Fruit fly (Drosophila melanogaster): ENCODE results near the gene Pfdn2.

Gene Pfdn2

dm6 chr3L:11109454-11109853 is 35.3 kb upstream of the Pfdn2 start, which contains the start of the genes CG34012 and emei:
Gene CG34012 (minus strand): TSS chr3L:11109505.
Gene emei (plus strand): TSS chr3L:11109690.
- TF ChIP-seq Pif1A (GFP tag; optimal IDR thresholded peaks at IDR 0.05) (no peak), CG14655 (GFP tag; optimal IDR thresholded peaks at IDR 0.05) (no peak), CG13204 (GFP tag; optimal IDR thresholded peaks at IDR 0.05) (no peak), CG8159 (tag; optimal IDR thresholded peaks at IDR 0.05) (no peak), EcR (GFP tag; optimal IDR thresholded peaks at IDR 0.05) (no peak), CG34367 (tag; optimal IDR thresholded peaks at IDR 0.05) (no peak), CG15710 (tag; optimal IDR thresholded peaks at IDR 0.05) (no peak), Snoo (tag; optimal IDR thresholded peaks at IDR 0.05) (no peak), CG4496 (GFP tag; IDR thresholded peaks at IDR 0.05) (no peak), CG9948 (tag; optimal IDR thresholded peaks at IDR 0.05) (no peak)

- TF ChIP-seq CG34367 (tag; optimal IDR thresholded peaks at IDR 0.05) (no peak), fd96Ca (GFP tag; IDR thresholded peaks at IDR 0.05) (no peak), Ets98B (GFP tag; IDR thresholded peaks at IDR 0.05) (no peak), CG13204 (GFP tag; optimal IDR thresholded peaks at IDR 0.05) (no peak)
Observed at dm6 chr3L:11107935-11108334, 33.7 kb upstream of the Pfdn2 start, which contains the start of gene CG12522. Gene CG12522 (plus strand): TSS chr3L:11108235.

DNA sequence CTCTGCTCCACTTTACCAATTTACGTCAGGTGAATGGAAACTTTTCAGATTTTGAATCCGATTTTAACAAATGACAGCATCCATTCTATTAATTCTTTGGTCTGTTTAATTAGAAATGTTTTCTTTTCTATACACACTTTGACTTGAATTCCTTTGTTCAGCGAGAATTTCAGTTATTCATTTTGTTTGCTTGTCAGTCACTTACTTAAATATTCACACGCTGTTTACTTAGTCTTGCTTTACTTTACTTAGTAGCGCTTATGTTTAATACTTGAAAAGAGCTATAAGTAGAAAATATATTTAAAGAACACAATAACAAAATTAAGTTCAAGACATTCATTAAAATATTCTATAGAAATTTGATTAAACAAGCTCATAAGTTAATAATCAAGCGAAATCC is 33.2 kb upstream of the Pfdn2 start, which contains the start of gene CG32073:
Gene CG32073 (minus strand): TSS at position 151 of the 400 bp plus-strand sequence.
- TF ChIP-seq CG15710 (tag; optimal IDR thresholded peaks at IDR 0.05) (no peak), Pif1A (GFP tag; optimal IDR thresholded peaks at IDR 0.05) (no peak), CG9948 (tag; optimal IDR thresholded peaks at IDR 0.05) (no peak), fd96Ca (GFP tag; IDR thresholded peaks at IDR 0.05) (no peak)

- no peak for TF ChIP-seq Ets98B (GFP tag; IDR thresholded peaks at IDR 0.05)
- TF ChIP-seq rn (GFP tag; IDR thresholded peaks at IDR 0.05): no peak
- TF ChIP-seq CG10348 (GFP tag; IDR thresholded peaks at IDR 0.05): no peak
- no peak for TF ChIP-seq Pif1B (GFP tag; optimal IDR thresholded peaks at IDR 0.05)
- no peak for TF ChIP-seq Snoo (tag; optimal IDR thresholded peaks at IDR 0.05)
- TF ChIP-seq Pif1A (GFP tag; optimal IDR thresholded peaks at IDR 0.05): no peak
- TF ChIP-seq CG34367 (tag; optimal IDR thresholded peaks at IDR 0.05): no peak
- TF ChIP-seq D1 (tag; optimal IDR thresholded peaks at IDR 0.05): no peak
- no peak for TF ChIP-seq CG13204 (GFP tag; optimal IDR thresholded peaks at IDR 0.05)
- no peak for TF ChIP-seq CG32121 (GFP tag; IDR thresholded peaks at IDR 0.05)
- no peak for TF ChIP-seq CG15710 (tag; optimal IDR thresholded peaks at IDR 0.05)
- TF ChIP-seq CG8159 (tag; optimal IDR thresholded peaks at IDR 0.05): no peak
- no peak for TF ChIP-seq fd96Ca (GFP tag; IDR thresholded peaks at IDR 0.05)
- TF ChIP-seq gl (tag; optimal IDR thresholded peaks at IDR 0.05): no peak
- TF ChIP-seq CG8301 (tag; optimal IDR thresholded peaks at IDR 0.05): no peak
- TF ChIP-seq CG4496 (GFP tag; IDR thresholded peaks at IDR 0.05): no peak
Observed at dm6 chr3L:11103773-11104172, 29.6 kb upstream of the Pfdn2 start, which contains the start of gene CG32071. Gene CG32071 (minus strand): TSS chr3L:11103873.

DNA sequence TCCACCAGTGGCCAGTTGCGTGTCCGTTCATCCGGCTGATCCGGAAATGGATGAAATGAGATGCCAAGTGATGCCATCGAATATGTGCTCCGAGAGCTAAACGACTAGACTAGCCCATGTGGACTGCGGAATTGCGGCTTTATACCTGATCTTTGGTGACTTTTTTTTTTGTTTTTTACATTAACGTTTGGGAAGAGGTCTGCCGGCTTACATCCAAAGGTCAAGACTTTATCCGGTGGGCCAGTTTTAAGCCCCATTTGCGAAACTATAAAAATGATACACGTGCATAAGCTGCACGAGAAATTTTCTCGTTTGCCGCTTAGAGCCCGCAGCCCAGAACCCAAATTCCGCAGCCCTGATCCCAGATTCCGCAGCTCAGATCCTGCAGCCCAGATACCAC is 28.7 kb upstream of the Pfdn2 start, which contains the start of gene Elo68alpha:
Gene Elo68alpha (minus strand): TSS at position 101 of the 400 bp plus-strand sequence.
- TF ChIP-seq CG15710 (tag; optimal IDR thresholded peaks at IDR 0.05): no peak
- no peak for TF ChIP-seq rn (GFP tag; IDR thresholded peaks at IDR 0.05)
- no peak for TF ChIP-seq EcR (GFP tag; optimal IDR thresholded peaks at IDR 0.05)
- no peak for TF ChIP-seq fd96Ca (GFP tag; IDR thresholded peaks at IDR 0.05)
- no peak for TF ChIP-seq CG8159 (tag; optimal IDR thresholded peaks at IDR 0.05)
- no peak for TF ChIP-seq Snoo (tag; optimal IDR thresholded peaks at IDR 0.05)
- TF ChIP-seq gl (tag; optimal IDR thresholded peaks at IDR 0.05): no peak
- no peak for TF ChIP-seq CG4496 (GFP tag; IDR thresholded peaks at IDR 0.05)
- TF ChIP-seq CG32121 (GFP tag; IDR thresholded peaks at IDR 0.05): no peak
- TF ChIP-seq CG12605 (GFP tag; IDR thresholded peaks at IDR 0.05): no peak
- TF ChIP-seq CG10348 (GFP tag; IDR thresholded peaks at IDR 0.05): no peak
- no peak for TF ChIP-seq Pif1B (GFP tag; optimal IDR thresholded peaks at IDR 0.05)
- no peak for TF ChIP-seq CG8301 (tag; optimal IDR thresholded peaks at IDR 0.05)
- no peak for TF ChIP-seq D1 (tag; optimal IDR thresholded peaks at IDR 0.05)
- TF ChIP-seq CG14655 (GFP tag; optimal IDR thresholded peaks at IDR 0.05): no peak
- no peak for TF ChIP-seq CG34367 (tag; optimal IDR thresholded peaks at IDR 0.05)
- TF ChIP-seq CG13204 (GFP tag; optimal IDR thresholded peaks at IDR 0.05): no peak
- TF ChIP-seq CG17806 (tag; optimal IDR thresholded peaks at IDR 0.05): no peak
- TF ChIP-seq Ets98B (GFP tag; IDR thresholded peaks at IDR 0.05): no peak
- no peak for TF ChIP-seq Pif1A (GFP tag; optimal IDR thresholded peaks at IDR 0.05)

DNA sequence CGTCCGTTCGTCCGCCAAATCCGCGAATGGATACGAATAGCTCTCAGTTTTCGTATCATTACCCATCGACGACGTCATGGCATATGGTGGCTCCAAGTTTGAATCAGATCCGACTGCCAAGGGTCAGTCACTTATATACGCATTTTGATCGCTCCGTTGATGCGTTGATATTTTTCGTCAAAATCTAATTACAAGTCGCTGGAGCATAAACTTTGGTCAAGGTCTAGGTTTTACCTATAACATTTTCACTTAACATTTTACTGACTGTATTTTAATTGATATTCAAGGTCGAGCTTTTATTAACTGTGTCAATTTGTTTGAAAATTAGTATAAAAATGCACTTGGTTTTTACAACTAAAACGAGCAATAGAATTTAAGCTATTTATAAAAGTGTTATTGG is 27.4 kb upstream of the Pfdn2 start, which contains the start of gene Elo68beta:
Gene Elo68beta (minus strand): TSS at position 101 of the 400 bp plus-strand sequence.
- TF ChIP-seq CG14655 (GFP tag; optimal IDR thresholded peaks at IDR 0.05) (no peak), CG8159 (tag; optimal IDR thresholded peaks at IDR 0.05) (no peak), CG34367 (tag; optimal IDR thresholded peaks at IDR 0.05) (no peak), CG4496 (GFP tag; IDR thresholded peaks at IDR 0.05) (no peak), CG13204 (GFP tag; optimal IDR thresholded peaks at IDR 0.05) (no peak)

DNA sequence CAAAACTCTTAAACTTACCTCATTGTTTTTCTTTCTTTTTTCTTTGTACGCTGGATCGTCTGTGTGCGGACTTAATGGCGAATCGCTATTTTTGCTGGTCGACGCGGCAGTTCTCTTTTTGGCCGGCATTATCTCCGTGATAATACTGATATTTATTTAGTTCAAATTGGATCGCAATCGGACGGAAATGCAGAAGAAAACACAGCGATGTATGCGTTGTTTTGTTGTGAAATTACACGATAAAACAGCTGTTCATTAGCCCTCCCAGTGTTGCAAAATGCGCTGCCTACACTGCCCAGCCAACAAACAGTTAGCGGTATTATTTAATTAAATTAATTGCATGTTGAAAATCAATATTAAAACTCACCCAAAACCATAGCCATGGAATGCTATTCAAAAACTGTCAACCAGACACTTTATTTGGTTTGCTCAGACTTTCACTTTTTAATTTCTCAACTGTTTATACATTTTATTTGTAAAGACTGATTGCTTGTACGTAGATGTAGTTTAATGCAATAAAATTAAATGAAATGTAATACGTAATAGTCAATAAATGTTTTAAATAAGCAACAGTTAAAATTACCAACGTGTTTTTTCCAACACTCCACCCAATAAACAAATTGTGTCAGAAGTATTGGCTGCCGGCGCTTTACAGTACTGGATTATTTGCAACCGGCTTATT is 23.9 kb upstream of the Pfdn2 start, which contains the start of the genes Irbp18 and APP-BP1:
Gene Irbp18 (minus strand): TSS at position 205 of the 682 bp plus-strand sequence.
Gene APP-BP1 (plus strand): TSS at position 431 of the 682 bp plus-strand sequence.
- TF ChIP-seq CG34367 (tag; optimal IDR thresholded peaks at IDR 0.05): peak; percentile 91
- TF ChIP-seq CG4496 (GFP tag; IDR thresholded peaks at IDR 0.05): peak; percentile 93
- peak; percentile 91 for TF ChIP-seq fd96Ca (GFP tag; IDR thresholded peaks at IDR 0.05)
- TF ChIP-seq rn (GFP tag; IDR thresholded peaks at IDR 0.05): peak; percentile 77
- TF ChIP-seq CG32121 (GFP tag; IDR thresholded peaks at IDR 0.05): peak; percentile 89
- TF ChIP-seq EcR (GFP tag; optimal IDR thresholded peaks at IDR 0.05): no peak
- peak; percentile 93 for TF ChIP-seq CG8301 (tag; optimal IDR thresholded peaks at IDR 0.05)
- TF ChIP-seq CG8159 (tag; optimal IDR thresholded peaks at IDR 0.05): peak; percentile 91
- peak; percentile 94 for TF ChIP-seq Pif1B (GFP tag; optimal IDR thresholded peaks at IDR 0.05)
- TF ChIP-seq CG17806 (tag; optimal IDR thresholded peaks at IDR 0.05): peak; percentile 89
- peak; percentile 94 for TF ChIP-seq CG14655 (GFP tag; optimal IDR thresholded peaks at IDR 0.05)
- peak; percentile 90 for TF ChIP-seq CG15710 (tag; optimal IDR thresholded peaks at IDR 0.05)
- peak; percentile 96 for TF ChIP-seq Pif1A (GFP tag; optimal IDR thresholded peaks at IDR 0.05)
- no peak for TF ChIP-seq CG13204 (GFP tag; optimal IDR thresholded peaks at IDR 0.05)
- peak; percentile 89 for TF ChIP-seq D1 (tag; optimal IDR thresholded peaks at IDR 0.05)
- TF ChIP-seq CG9948 (tag; optimal IDR thresholded peaks at IDR 0.05): peak; percentile 91
- TF ChIP-seq Snoo (tag; optimal IDR thresholded peaks at IDR 0.05): peak; percentile 93
- TF ChIP-seq CG12605 (GFP tag; IDR thresholded peaks at IDR 0.05): peak; percentile 76
- peak; percentile 89 for TF ChIP-seq Ets98B (GFP tag; IDR thresholded peaks at IDR 0.05)
- TF ChIP-seq CG10348 (GFP tag; IDR thresholded peaks at IDR 0.05): peak; percentile 72
- peak; percentile 80 for TF ChIP-seq gl (tag; optimal IDR thresholded peaks at IDR 0.05)
